Worm (Caenorhabditis elegans) whole organism, L4 larva: Measurements from ENCODE around the gene nrfl-1.

Experiments used
- unc-62 ChIP-seq, 3 experiments: fragments of 150-350 bp in 1 of 3; sonication (generic microtip); optimal IDR thresholded peaks in 2 of 3; peaks in 1 of 3; 1 replicate in 1 of 3; 2 replicates in 2 of 3; lab custom pipeline; 2014 to 2017; ENCODE audit warnings: missing biosample characterization in 3 of 3, missing genetic modification characterization in 3 of 3, missing genetic modification reagents in 3 of 3, missing genotype in 1 of 3
- zag-1 ChIP-seq: fragments of 150-350 bp; optimal IDR thresholded peaks from 2 replicates; lab custom pipeline; 2014; ENCODE audit warnings: missing biosample characterization, missing genetic modification characterization

ce11 chrIV:9159863-9160262 lies 41.0 kb downstream of the nrfl-1 start:
- TF ChIP-seq zag-1 (tag; lab: Kevin White, UChicago) (no peak), unc-62 (GFP tag; optimal IDR thresholded peaks at IDR 0.05 in 1 of 2; lab: Kevin White, UChicago) (no peak), unc-62 (tag; optimal IDR thresholded peaks at IDR 0.05; lab: Kevin White, UChicago) (no peak)
